Worm (Caenorhabditis elegans) whole organism, midembryonic: Measurements from ENCODE around the gene rgef-1.

Experiments
- T22C8.4 ChIP-seq: fragments of 200-800 bp; sonication (Bioruptor generic); IDR thresholded peaks from 2 replicates; pipeline ENCODE4 v1.3.6; 2022; ENCODE audit warnings: missing genetic modification characterization, missing compliant biosample characterization
- cog-1 ChIP-seq: sonication (generic microtip); optimal IDR thresholded peaks from 2 replicates; lab custom pipeline; 2016; ENCODE audit warnings: missing genetic modification characterization, missing compliant biosample characterization

DNA sequence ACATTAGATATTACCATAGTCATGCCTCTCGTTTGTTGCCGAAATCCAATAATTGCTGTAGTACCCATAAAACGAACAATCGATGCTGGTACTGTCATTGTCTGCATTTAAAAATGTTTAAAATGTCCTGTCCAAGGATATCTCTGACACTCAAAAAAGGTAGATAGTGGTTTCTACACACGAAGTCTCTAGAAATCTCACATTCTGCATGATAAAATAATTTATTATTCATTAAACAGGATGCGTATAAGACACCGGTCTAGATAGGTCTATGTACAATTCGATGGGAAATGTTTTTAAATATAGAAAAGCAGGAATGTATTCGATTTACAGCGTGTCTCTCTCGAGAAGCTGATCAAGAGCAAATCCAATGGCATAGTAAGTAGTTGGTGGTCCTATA is 21.8 kb downstream of the rgef-1 start, which contains the start of gene C50F4.12:
- TF ChIP-seq T22C8.4 (no peak), cog-1 (tag; lab: Kevin White, UChicago) (no peak)
